Fruit fly (Drosophila melanogaster) whole organism: ENCODE results near the gene ZnT33D.

ENCODE experiments used
- CG8478 ChIP-seq: fragments of >200 bp; optimal IDR thresholded peaks from 2 replicates; lab custom pipeline; 2018; ENCODE audit warnings: inconsistent platforms
- Dll ChIP-seq: fragments of >200 bp; optimal IDR thresholded peaks from 2 replicates; lab custom pipeline; 2017
- EcR ChIP-seq, 2 experiments: fragments of >200 bp; optimal IDR thresholded peaks; 2 replicates each; lab custom pipeline; 2017; ENCODE audit warnings: missing biosample characterization in 2 of 2, missing genetic modification characterization in 2 of 2, missing genetic modification reagents in 2 of 2
- pan ChIP-seq: fragments of >200 bp; optimal IDR thresholded peaks from 2 replicates; lab custom pipeline; 2017
- psq ChIP-seq: fragments of >200 bp; optimal IDR thresholded peaks from 2 replicates; lab custom pipeline; 2017
- usp ChIP-seq: fragments of >200 bp; optimal IDR thresholded peaks from 2 replicates; lab custom pipeline; 2017; ENCODE audit warnings: missing biosample characterization, missing genetic modification characterization, mixed read lengths

ZnT33D gene

dm6 chr2L:12174493-12175129 is 10.6 kb downstream of the ZnT33D start, which contains the start of gene bru1:
Gene bru1, plus strand, starts transcription at chr2L:12175004.
- TF ChIP-seq Dll (lab: Kevin White, UChicago), result no peak
- TF ChIP-seq usp (GFP tag; lab: Kevin White, UChicago), result no peak
- no peak for TF ChIP-seq CG8478
- TF ChIP-seq psq (lab: Kevin White, UChicago), result no peak
- TF ChIP-seq pan (lab: Kevin White, UChicago), result no peak
- no peak for TF ChIP-seq EcR (GFP tag; optimal IDR thresholded peaks at IDR 0.05; lab: Kevin White, UChicago)

dm6 chr2L:12177621-12178020 is 13.6 kb downstream of the ZnT33D start, which contains the start of gene atilla:
Gene atilla, minus strand, starts transcription at chr2L:12177886.
- no peak for TF ChIP-seq CG8478
- no peak for TF ChIP-seq usp (GFP tag; lab: Kevin White, UChicago)
- TF ChIP-seq psq (lab: Kevin White, UChicago), result no peak
- no peak for TF ChIP-seq Dll (lab: Kevin White, UChicago)
- TF ChIP-seq pan (lab: Kevin White, UChicago), result no peak
- TF ChIP-seq EcR (GFP tag; optimal IDR thresholded peaks at IDR 0.05; lab: Kevin White, UChicago), result no peak

dm6 chr2L:12192978-12193377 is 28.9 kb downstream of the ZnT33D start:
- TF ChIP-seq Dll (lab: Kevin White, UChicago), result no peak
- no peak for TF ChIP-seq pan (lab: Kevin White, UChicago)
- no peak for TF ChIP-seq CG8478
- TF ChIP-seq psq (lab: Kevin White, UChicago), result no peak
- no peak for TF ChIP-seq usp (GFP tag; lab: Kevin White, UChicago)

- no peak for TF ChIP-seq psq (lab: Kevin White, UChicago)
Measured at dm6 chr2L:12194858-12195257, 30.8 kb downstream of the ZnT33D start.

dm6 chr2L:12200990-12201389 is 36.9 kb downstream of the ZnT33D start:
- no peak for TF ChIP-seq psq (lab: Kevin White, UChicago)
- TF ChIP-seq Dll (lab: Kevin White, UChicago), result no peak
- no peak for TF ChIP-seq CG8478

dm6 chr2L:12207549-12207948 is 43.5 kb downstream of the ZnT33D start, which contains the start of gene CG31759:
Gene CG31759, plus strand, starts transcription at chr2L:12207709.
- TF ChIP-seq Dll (lab: Kevin White, UChicago) (no peak), CG8478 (no peak), usp (GFP tag; lab: Kevin White, UChicago) (no peak), psq (lab: Kevin White, UChicago) (no peak), pan (lab: Kevin White, UChicago) (no peak)
